Worm (Caenorhabditis elegans) whole organism, L4/young adult: ENCODE measurements around the gene lips-6.

Experiments used
- W03F9.2 ChIP-seq: fragments of 150-350 bp; optimal IDR thresholded peaks from 2 replicates; lab custom pipeline; 2014; ENCODE audit warnings: missing biosample characterization, missing genetic modification characterization
- dao-5 ChIP-seq: sonication (generic microtip); optimal IDR thresholded peaks from 2 replicates; lab custom pipeline; 2016; ENCODE audit warnings: missing genotype, missing genetic modification characterization, moderate library complexity, missing compliant biosample characterization

- TF ChIP-seq dao-5 = no peak
- TF ChIP-seq W03F9.2 (tag; lab: Kevin White, UChicago) = no peak
Observed at ce11 chrIV:12012439-12013003, 3.0 kb downstream of the lips-6 start.
